Fruit fly (Drosophila melanogaster): ENCODE measurements around the gene CG15258.

The CG15258 gene

DNA sequence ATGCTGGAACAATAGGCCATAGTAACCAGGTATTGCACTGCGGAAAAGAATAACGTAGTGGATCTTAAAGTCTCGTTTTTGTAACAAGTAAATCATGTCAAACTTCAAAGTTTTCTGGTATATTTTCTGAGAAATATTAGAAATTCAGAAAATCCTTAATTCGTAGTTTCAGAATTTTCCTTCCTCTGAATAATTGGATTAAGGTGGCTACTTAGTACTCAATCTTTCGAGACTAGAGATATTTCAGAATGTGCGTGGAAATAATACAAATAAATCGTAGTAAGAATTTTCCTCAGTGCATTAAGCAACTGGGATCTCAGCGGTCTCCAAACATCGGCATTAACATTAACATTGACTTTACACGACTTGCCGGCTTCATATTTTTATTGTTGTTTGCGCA lies 12.2 kb downstream of the CG15258 start:
- TF ChIP-seq ttk (optimal IDR thresholded peaks at IDR 0.05) (no peak), insv (optimal IDR thresholded peaks at IDR 0.05) (no peak), h (optimal IDR thresholded peaks at IDR 0.05) (no peak), Sin3A (optimal IDR thresholded peaks at IDR 0.05) (no peak), Myc (optimal IDR thresholded peaks at IDR 0.05) (no peak), psq (optimal IDR thresholded peaks at IDR 0.05) (no peak)

DNA sequence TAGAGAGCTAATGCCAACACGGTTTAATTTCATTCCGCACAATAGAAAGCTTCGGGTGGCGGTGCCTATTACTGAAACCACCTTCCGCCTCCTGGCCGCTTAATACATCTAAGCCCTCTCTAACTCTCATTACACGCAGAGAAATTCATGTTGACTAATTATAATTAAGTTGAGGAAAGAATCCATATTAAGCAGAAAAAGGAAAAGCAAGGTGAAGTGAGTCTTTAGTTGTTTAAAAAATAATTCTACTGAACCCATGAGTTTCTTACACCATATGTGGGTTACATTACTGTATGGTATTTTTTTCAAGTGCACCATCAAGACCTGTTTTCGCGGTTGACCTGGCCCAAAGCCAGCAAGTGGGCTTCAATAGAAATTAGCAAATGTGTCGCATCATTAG lies 16.1 kb downstream of the CG15258 start:
- TF ChIP-seq Myc (optimal IDR thresholded peaks at IDR 0.05) (no peak), insv (optimal IDR thresholded peaks at IDR 0.05) (no peak), h (optimal IDR thresholded peaks at IDR 0.05) (no peak), psq (optimal IDR thresholded peaks at IDR 0.05) (no peak)

DNA sequence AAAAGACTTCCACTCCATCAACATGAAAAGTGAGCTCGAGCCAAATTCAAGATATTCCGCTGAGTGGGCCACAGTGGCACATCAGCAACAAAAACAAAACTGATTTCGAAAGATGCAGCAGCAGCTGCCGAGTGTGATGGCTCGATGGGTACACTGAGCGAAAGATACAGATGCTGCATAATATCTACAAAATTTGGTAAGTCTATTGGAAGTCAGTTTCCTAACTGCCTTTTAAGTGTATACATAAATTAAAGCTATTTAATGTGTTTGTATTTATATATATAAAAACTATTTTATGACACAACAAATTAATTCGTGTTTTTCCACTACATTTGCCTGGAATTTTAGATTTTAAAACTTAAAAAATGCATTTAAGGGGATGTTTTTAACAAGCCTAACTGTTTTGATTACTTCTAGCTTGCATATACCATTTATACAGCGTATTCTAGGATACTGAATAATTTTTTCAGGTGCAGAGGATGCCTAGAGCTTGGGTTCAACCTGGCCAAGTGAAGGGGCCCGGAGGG lies 18.0 kb downstream of the CG15258 start:
- TF ChIP-seq psq (optimal IDR thresholded peaks at IDR 0.05) (no peak), ttk (optimal IDR thresholded peaks at IDR 0.05) (no peak), insv (optimal IDR thresholded peaks at IDR 0.05) (no peak), Myc (optimal IDR thresholded peaks at IDR 0.05) (no peak), Sin3A (optimal IDR thresholded peaks at IDR 0.05) (no peak), h (optimal IDR thresholded peaks at IDR 0.05) (no peak)

DNA sequence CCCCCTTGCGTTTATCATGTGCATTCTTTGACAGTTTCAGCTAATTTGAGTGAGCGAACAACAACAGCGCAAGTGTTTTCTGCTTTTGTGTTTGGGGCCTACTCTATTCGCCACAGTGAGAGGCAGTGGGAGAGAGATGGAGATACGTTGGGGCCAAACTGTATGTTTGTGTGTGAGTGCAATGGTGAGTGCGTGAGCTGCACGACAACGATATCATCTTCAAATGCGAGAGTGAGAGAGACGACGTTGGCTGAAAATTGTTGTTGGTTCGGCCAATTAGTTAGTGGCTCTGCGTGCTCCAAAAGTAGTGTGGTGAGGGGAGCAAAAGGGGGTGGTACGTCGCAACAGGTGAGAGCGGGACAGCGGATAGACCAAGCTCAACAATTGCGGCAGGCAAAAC lies 21.8 kb downstream of the CG15258 start:
- TF ChIP-seq psq (optimal IDR thresholded peaks at IDR 0.05) (no peak), h (optimal IDR thresholded peaks at IDR 0.05) (no peak), Sin3A (optimal IDR thresholded peaks at IDR 0.05) (no peak), ttk (optimal IDR thresholded peaks at IDR 0.05) (no peak), Myc (optimal IDR thresholded peaks at IDR 0.05) (no peak), insv (optimal IDR thresholded peaks at IDR 0.05) (no peak)

DNA sequence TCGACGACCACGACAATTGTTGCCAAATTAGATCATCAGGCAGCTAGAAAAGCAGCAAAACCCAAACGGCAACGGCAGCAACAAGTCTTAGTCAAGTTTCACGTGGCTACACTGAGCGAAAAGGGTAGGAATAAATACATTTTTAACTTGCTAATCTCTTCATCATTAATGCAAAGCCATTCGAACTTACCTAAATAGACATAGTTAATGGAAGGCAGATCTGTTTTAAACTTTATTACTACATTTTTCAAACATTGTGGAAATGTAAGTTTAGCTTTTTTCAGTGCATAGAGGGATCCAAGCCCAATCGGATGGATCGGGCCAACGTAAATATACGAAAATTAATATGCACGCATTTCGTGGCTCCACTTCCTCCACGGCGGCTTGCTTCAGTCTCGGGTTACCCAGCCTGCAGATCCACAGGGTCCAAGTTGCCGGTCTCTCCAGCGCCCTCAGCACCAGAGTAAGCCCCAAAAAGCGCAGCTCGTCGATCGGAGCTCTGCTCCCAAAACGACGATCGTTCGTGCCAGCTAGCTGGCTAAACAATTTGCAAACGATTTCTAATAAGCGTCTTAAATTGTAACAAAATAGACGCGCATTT lies 24.1 kb downstream of the CG15258 start:
- no peak for TF ChIP-seq Sin3A (optimal IDR thresholded peaks at IDR 0.05)
- TF ChIP-seq psq (optimal IDR thresholded peaks at IDR 0.05), result no peak
- no peak for TF ChIP-seq h (optimal IDR thresholded peaks at IDR 0.05)
- TF ChIP-seq ttk (optimal IDR thresholded peaks at IDR 0.05), result no peak
- no peak for TF ChIP-seq Myc (optimal IDR thresholded peaks at IDR 0.05)
- no peak for TF ChIP-seq insv (optimal IDR thresholded peaks at IDR 0.05)

DNA sequence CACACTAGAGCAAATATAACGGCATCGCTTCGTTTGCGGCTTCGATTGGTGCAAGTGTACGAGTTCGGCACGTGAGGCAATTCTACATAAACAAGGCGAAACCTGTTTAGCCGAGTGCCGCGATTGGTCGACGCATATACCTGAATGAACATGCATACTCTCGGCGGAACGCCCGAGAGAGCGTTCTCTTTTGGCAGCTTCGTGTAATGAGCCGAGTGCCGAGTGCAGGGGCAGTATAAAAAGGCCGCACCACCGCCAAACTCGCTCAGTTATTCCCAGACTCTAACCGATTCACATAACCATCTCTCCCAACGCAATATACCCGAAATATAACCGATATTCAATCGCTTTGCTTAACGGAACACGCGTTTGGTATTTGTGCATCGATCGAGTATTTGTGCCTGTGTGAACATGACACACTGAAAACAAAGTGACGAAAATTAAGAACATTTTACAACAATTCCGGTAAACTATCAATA lies 27.8 kb downstream of the CG15258 start, which contains the start of gene esg:
Gene esg, plus strand, starts transcription at position 265 of the 479 bp plus-strand sequence.
- no peak for TF ChIP-seq Myc (optimal IDR thresholded peaks at IDR 0.05)
- TF ChIP-seq h (optimal IDR thresholded peaks at IDR 0.05), result no peak
- no peak for TF ChIP-seq Sin3A (optimal IDR thresholded peaks at IDR 0.05)
- TF ChIP-seq ttk (optimal IDR thresholded peaks at IDR 0.05), result no peak
- no peak for TF ChIP-seq insv (optimal IDR thresholded peaks at IDR 0.05)
- no peak for TF ChIP-seq psq (optimal IDR thresholded peaks at IDR 0.05)

DNA sequence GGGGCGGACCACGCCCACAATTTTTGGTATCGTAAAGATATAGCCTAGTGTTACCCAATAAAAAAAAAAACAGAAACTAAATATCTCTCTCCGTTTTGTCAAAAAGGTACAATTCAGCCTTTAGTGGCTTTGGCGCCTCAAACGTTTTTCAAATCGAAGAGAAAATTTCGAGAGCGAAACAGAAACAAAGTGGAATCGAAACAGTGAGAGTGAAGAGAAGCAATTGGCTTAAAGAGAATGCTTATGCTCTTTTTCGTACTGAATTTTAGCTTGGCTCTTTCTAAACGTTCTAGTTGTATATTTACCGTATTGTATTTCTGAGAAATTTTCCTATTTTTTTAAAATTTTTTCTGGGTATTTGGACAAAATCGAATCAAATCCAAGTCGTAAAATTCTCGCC lies 28.9 kb downstream of the CG15258 start:
- TF ChIP-seq Myc (optimal IDR thresholded peaks at IDR 0.05) (no peak), h (optimal IDR thresholded peaks at IDR 0.05) (no peak), psq (optimal IDR thresholded peaks at IDR 0.05) (no peak)

DNA sequence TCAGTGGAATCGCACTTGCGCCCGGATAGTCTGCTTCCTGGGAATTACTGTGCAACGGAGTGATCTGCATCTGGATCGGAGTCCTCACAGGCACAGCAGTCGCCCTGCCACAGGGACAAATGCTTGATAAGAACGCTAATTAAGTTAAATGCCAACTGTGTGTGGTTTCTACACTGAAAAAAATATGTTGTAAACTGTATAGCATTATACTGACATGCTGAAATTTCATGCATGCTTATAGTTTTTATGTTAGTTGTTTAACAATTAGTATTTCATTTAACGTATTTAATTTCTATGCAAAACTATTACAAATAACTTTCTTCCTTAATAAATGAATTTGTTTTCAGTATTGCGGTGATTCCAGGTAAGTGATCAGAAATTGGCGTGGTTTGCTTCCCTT lies 30.1 kb downstream of the CG15258 start:
- TF ChIP-seq psq (optimal IDR thresholded peaks at IDR 0.05), result no peak
- TF ChIP-seq Myc (optimal IDR thresholded peaks at IDR 0.05), result no peak

DNA sequence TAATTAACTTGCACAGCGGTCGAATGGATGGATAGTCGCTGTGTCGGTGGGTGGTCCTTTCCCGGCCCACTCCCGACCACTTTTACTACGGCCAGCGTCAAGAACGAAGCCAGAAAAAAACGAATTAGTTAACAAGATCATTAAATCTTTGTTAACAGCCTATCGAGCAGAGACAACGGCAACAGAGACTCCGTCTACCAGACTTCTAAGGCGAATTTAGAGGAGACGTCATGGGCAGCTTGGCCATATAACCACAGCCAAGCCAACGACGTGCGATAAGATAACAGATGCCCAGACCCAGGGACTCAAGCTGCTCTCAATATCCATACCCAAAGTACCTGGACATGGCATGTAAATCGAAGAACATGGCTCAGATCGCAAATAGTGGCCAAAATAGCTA lies 30.8 kb downstream of the CG15258 start:
- TF ChIP-seq ttk (optimal IDR thresholded peaks at IDR 0.05) (no peak), Sin3A (optimal IDR thresholded peaks at IDR 0.05) (no peak), psq (optimal IDR thresholded peaks at IDR 0.05) (no peak), insv (optimal IDR thresholded peaks at IDR 0.05) (no peak), h (optimal IDR thresholded peaks at IDR 0.05) (no peak)

DNA sequence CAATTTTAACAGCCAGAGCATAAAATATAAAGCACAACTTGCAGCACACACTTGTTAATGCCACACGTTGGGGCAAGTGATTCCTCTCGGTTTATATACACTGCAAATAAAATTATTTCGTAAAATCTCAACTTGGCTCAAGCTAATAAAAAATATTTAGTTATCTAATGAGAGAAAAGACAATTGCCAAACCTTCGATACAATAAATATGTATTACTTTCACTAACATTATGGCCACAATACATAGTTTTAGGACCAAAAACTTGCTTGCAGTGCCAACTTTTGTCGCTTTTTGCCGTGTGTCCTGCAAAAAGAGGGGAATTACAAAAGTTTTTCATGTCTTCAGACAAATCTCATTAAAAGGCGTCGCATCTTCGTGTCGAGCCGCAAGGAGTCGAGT lies 32.0 kb downstream of the CG15258 start:
- TF ChIP-seq Myc (optimal IDR thresholded peaks at IDR 0.05) (no peak), insv (optimal IDR thresholded peaks at IDR 0.05) (no peak), psq (optimal IDR thresholded peaks at IDR 0.05) (no peak), h (optimal IDR thresholded peaks at IDR 0.05) (no peak), Sin3A (optimal IDR thresholded peaks at IDR 0.05) (no peak), ttk (optimal IDR thresholded peaks at IDR 0.05) (no peak)

DNA sequence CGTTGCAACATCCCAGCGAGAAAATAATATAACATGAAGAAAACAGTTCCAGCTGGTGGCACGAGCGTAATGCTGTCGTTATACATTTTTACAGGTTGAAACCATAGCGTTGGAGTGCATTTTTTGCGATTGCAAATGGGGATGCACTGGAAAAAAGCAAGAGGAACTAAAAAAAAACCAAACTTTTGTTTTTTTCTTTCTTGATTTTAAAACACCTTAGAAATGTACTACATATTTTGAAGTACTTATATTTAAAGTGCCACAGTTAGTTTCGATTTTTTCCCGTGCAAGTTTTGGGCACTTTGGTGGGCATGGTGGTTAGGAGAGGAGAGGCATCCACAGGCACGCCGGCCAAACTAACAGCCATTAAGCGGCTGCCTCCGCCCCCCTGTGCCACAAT lies 33.4 kb downstream of the CG15258 start:
- no peak for TF ChIP-seq Myc (optimal IDR thresholded peaks at IDR 0.05)
- TF ChIP-seq psq (optimal IDR thresholded peaks at IDR 0.05), result no peak
- TF ChIP-seq ttk (optimal IDR thresholded peaks at IDR 0.05), result no peak
- no peak for TF ChIP-seq Sin3A (optimal IDR thresholded peaks at IDR 0.05)
- no peak for TF ChIP-seq h (optimal IDR thresholded peaks at IDR 0.05)
- TF ChIP-seq insv (optimal IDR thresholded peaks at IDR 0.05), result no peak

DNA sequence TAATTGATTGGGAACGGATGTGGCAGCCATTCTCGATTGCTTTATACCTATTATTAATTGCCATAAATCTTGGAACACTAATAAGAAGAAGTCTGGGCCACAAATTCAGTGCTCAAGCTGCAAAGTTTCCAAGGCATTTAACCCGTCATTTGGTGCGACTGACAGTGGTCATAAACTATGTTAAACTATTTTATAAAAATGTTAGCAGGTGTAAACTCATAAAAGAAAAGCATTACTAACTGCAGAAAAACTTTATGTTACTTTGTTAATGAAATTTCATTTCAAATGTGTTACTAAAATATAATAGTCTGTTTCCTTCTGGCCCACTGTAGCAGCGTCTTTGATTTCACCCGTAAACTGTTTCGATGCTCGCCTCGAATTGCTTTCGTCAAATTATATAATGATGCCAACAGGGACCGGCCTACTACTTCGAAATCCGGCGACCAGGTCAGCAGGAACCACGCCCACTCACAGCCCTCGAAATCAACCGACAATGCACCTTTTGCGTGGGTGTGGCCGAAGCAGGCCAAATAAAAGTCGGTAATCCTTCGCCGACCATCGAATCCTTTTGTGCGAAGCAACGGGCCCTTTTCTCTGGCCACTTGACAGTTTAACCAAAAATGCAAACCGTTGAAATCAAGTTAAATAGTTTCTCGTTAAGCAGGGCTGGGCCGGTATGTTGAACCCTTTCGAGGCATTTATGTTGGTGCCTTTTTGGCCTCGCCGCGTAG lies 35.7 kb downstream of the CG15258 start:
- TF ChIP-seq Myc (optimal IDR thresholded peaks at IDR 0.05), result no peak
- TF ChIP-seq h (optimal IDR thresholded peaks at IDR 0.05), result no peak
- TF ChIP-seq psq (optimal IDR thresholded peaks at IDR 0.05), result no peak
- TF ChIP-seq ttk (optimal IDR thresholded peaks at IDR 0.05), result no peak
- TF ChIP-seq Sin3A (optimal IDR thresholded peaks at IDR 0.05), result no peak
- no peak for TF ChIP-seq insv (optimal IDR thresholded peaks at IDR 0.05)

Measured in Kc167 (cell line).